Fruit fly (Drosophila melanogaster): ENCODE results near the gene CG13982.

- TF ChIP-seq achi (GFP tag; optimal IDR thresholded peaks at IDR 0.05) (no peak), Sox102F (GFP tag; optimal IDR thresholded peaks at IDR 0.05) (no peak), lz (GFP tag; optimal IDR thresholded peaks at IDR 0.05) (no peak), eg (GFP tag; IDR thresholded peaks at IDR 0.05) (0 out of 3 replicates have a peak, but pooled peaks have one; percentile 35), CG10669 (GFP tag; optimal IDR thresholded peaks at IDR 0.05) (no peak), CG7368 (GFP tag; optimal IDR thresholded peaks at IDR 0.05) (no peak), CG8632 (GFP tag; optimal IDR thresholded peaks at IDR 0.05) (no peak), CG31627 (GFP tag; optimal IDR thresholded peaks at IDR 0.05) (no peak), fkh (GFP tag; optimal IDR thresholded peaks at IDR 0.05) (no peak), CG6854 (GFP tag; optimal IDR thresholded peaks at IDR 0.05) (no peak), Hr38 (GFP tag; optimal IDR thresholded peaks at IDR 0.05) (no peak), CG15336 (GFP tag; IDR thresholded peaks at IDR 0.05) (no peak)
Observed at dm6 chr2L:6411089-6411757, 892 bp upstream of the CG13982 start, which contains the start of gene DIP-epsilon.

Measured in whole organism, prepupa.